Worm (Caenorhabditis elegans): Measurements from ENCODE around the gene C26B2.2.

DNA sequence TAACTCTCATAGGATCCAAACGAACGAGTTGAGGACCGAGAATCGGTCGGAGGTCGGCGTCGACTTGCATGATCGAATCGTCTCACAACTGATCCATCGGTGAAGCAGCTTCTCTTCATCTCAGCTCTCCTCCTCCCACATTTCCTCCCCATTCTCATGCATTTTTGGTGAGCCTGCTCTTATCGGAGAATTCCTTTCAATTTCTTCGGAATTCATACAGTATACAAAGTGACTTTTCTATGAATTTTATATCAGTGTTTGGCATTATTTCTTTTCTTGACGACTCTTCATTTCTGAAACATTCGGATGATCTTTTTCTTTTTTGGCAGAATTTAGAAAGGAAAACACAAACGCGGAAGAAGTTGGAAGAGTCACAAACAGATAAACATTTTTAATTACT, 34.8 kb downstream of the C26B2.2 start, which contains the start of gene mec-17:
- TF ChIP-seq snpc-4 (tag; optimal IDR thresholded peaks at IDR 0.05) (no peak), ceh-82 (tag; optimal IDR thresholded peaks at IDR 0.05) (no peak), snu-23 (GFP tag; optimal IDR thresholded peaks at IDR 0.05) (no peak), rnt-1 (tag; optimal IDR thresholded peaks at IDR 0.05) (no peak), nhr-12 (tag; optimal IDR thresholded peaks at IDR 0.05) (no peak), zag-1 (tag; optimal IDR thresholded peaks at IDR 0.05) (no peak), nhr-20 (tag; optimal IDR thresholded peaks at IDR 0.05) (no peak), ama-1 (optimal IDR thresholded peaks at IDR 0.05) (no peak), jun-1 (tag; optimal IDR thresholded peaks at IDR 0.05) (no peak), vab-15 (tag; optimal IDR thresholded peaks at IDR 0.05) (no peak)

All from whole organism, L1 larva.